Fruit fly (Drosophila melanogaster): ENCODE data around the gene CG15715.

Gene CG15715

dm6 chr3L:15837209-15837608, at the start of gene CG15715:
Gene CG15715 (minus strand): TSS chr3L:15837482.
- no peak for TF ChIP-seq Myc (optimal IDR thresholded peaks at IDR 0.05)
- no peak for TF ChIP-seq Sin3A (optimal IDR thresholded peaks at IDR 0.05)

dm6 chr3L:15877520-15877919, 40.2 kb upstream of the CG15715 start:
- TF ChIP-seq Sin3A (optimal IDR thresholded peaks at IDR 0.05): no peak
- no peak for TF ChIP-seq insv (optimal IDR thresholded peaks at IDR 0.05)
- no peak for TF ChIP-seq psq (optimal IDR thresholded peaks at IDR 0.05)
- no peak for TF ChIP-seq ttk (optimal IDR thresholded peaks at IDR 0.05)
- no peak for TF ChIP-seq Myc (optimal IDR thresholded peaks at IDR 0.05)
- TF ChIP-seq h (optimal IDR thresholded peaks at IDR 0.05): no peak

DNA sequence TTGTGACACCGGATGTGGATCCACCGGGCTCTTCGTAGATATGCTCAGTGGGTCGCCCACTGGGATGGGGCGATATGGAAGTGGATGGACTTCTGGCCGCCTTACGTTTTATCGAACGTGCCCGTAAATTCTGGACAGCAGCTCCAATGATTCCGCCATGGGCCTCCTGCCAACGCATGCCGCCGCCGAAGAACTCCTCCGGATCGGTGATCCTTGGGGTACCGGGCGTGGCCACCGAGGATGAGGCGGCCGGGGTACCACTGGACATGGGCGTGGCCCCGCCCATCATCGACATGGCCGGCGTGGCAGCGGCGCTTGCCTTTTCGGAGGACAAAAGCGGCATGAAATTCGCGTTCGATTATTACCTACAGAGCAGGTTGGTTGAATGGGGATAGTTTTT, 18.8 kb upstream of the CG15715 start:
- TF ChIP-seq Myc (optimal IDR thresholded peaks at IDR 0.05): no peak
- no peak for TF ChIP-seq ttk (optimal IDR thresholded peaks at IDR 0.05)
- no peak for TF ChIP-seq h (optimal IDR thresholded peaks at IDR 0.05)

dm6 chr3L:15847655-15848054, 10.4 kb upstream of the CG15715 start:
- TF ChIP-seq h (optimal IDR thresholded peaks at IDR 0.05): no peak
- TF ChIP-seq psq (optimal IDR thresholded peaks at IDR 0.05): no peak

- TF ChIP-seq psq (optimal IDR thresholded peaks at IDR 0.05) (no peak), insv (optimal IDR thresholded peaks at IDR 0.05) (no peak), ttk (optimal IDR thresholded peaks at IDR 0.05) (no peak), Myc (optimal IDR thresholded peaks at IDR 0.05) (no peak), h (optimal IDR thresholded peaks at IDR 0.05) (no peak), Sin3A (optimal IDR thresholded peaks at IDR 0.05) (no peak)
Observed at dm6 chr3L:15847224-15847623, 9.9 kb upstream of the CG15715 start.

dm6 chr3L:15844577-15844976, 7.3 kb upstream of the CG15715 start:
- no peak for TF ChIP-seq insv (optimal IDR thresholded peaks at IDR 0.05)
- TF ChIP-seq h (optimal IDR thresholded peaks at IDR 0.05): no peak

- TF ChIP-seq ttk (optimal IDR thresholded peaks at IDR 0.05) (no peak), Sin3A (optimal IDR thresholded peaks at IDR 0.05) (no peak), Myc (optimal IDR thresholded peaks at IDR 0.05) (no peak), h (optimal IDR thresholded peaks at IDR 0.05) (no peak), insv (optimal IDR thresholded peaks at IDR 0.05) (no peak), psq (optimal IDR thresholded peaks at IDR 0.05) (no peak)
Observed at dm6 chr3L:15843962-15844361, 6.7 kb upstream of the CG15715 start, which contains the start of gene meru. Gene meru (minus strand): TSS chr3L:15844062.

- TF ChIP-seq Sin3A (optimal IDR thresholded peaks at IDR 0.05) (no peak), ttk (optimal IDR thresholded peaks at IDR 0.05) (no peak), psq (optimal IDR thresholded peaks at IDR 0.05) (no peak), h (optimal IDR thresholded peaks at IDR 0.05) (no peak)
Observed at dm6 chr3L:15834877-15835555, 2.3 kb downstream of the CG15715 start, which contains the start of gene CG18081. Gene CG18081 (minus strand): TSS chr3L:15835388.

DNA sequence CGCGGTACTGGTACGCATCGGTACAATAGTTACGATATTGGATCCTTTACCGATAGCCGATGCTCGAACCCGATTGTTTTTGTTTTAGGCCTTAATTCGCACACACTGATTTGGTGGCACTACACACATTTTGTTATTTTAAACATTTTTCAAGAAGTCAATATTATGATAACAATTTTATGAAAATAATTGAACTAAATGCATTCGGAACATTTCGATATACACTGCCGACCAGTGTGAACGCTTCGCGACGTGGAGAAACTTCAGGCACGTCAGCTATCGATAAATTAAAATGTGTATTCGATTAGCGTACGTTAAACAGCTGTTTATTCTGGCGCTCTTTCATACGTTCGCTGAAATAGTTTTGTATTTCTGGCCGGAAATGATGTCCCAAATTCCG, 5.1 kb downstream of the CG15715 start, which contains the start of gene CG12713:
CG12713 (plus strand) TSS at position 319 of the 400 bp plus-strand sequence.
- TF ChIP-seq insv (optimal IDR thresholded peaks at IDR 0.05) (no peak), Sin3A (optimal IDR thresholded peaks at IDR 0.05) (no peak), ttk (optimal IDR thresholded peaks at IDR 0.05) (no peak), h (optimal IDR thresholded peaks at IDR 0.05) (no peak), Myc (optimal IDR thresholded peaks at IDR 0.05) (no peak), psq (optimal IDR thresholded peaks at IDR 0.05) (no peak)

dm6 chr3L:15826985-15827635, 10.2 kb downstream of the CG15715 start:
- no peak for TF ChIP-seq h (optimal IDR thresholded peaks at IDR 0.05)
- TF ChIP-seq insv (optimal IDR thresholded peaks at IDR 0.05): no peak
- TF ChIP-seq Sin3A (optimal IDR thresholded peaks at IDR 0.05): no peak
- no peak for TF ChIP-seq Myc (optimal IDR thresholded peaks at IDR 0.05)
- no peak for TF ChIP-seq psq (optimal IDR thresholded peaks at IDR 0.05)
- TF ChIP-seq ttk (optimal IDR thresholded peaks at IDR 0.05): no peak

DNA sequence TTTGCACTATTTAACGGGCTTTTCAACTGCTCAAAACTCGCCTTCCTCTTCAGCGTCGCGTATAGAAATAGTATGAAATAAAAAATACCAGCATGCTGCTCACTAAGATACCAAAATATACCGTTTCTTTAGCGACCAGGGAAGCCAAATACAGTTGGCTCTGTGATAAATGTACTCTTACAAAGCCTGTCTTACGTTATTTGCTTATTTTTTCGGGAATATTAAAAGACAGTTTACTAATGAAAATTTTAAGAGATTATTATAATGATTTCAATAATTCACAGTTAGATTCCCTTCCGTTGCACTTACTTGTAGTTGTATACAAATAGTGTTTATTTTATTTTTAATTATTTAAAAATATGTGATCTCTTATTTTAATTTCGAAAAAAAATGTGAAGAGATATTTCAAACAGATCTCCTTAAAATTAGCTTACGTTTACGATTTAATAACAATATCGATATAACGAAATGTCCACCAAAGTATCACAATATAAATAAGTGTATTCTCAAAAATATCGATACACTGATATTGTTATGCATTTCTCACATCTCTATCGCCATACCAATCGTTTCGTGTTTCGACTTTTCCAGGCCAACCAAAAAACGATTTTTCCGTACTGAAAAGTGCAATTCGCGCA, 10.8 kb downstream of the CG15715 start, which contains the start of the genes DCP2 and dbo:
DCP2 (minus strand) TSS at position 77 of the 638 bp plus-strand sequence.
dbo (plus strand) TSS at position 542 of the 638 bp plus-strand sequence.
- TF ChIP-seq Myc (optimal IDR thresholded peaks at IDR 0.05) (no peak), psq (optimal IDR thresholded peaks at IDR 0.05) (no peak), h (optimal IDR thresholded peaks at IDR 0.05) (no peak), Sin3A (optimal IDR thresholded peaks at IDR 0.05) (no peak), ttk (optimal IDR thresholded peaks at IDR 0.05) (no peak), insv (optimal IDR thresholded peaks at IDR 0.05) (no peak)

- TF ChIP-seq insv (optimal IDR thresholded peaks at IDR 0.05): no peak
Observed at dm6 chr3L:15825493-15826209, 11.6 kb downstream of the CG15715 start.

Measured in Kc167 (cell line).